Fruit fly (Drosophila melanogaster) whole organism, embryonic: ENCODE data around the gene CG34008.

ENCODE experiments used
- Atf-2 ChIP-seq: fragments of 200-800 bp; sonication (Bioruptor generic); optimal IDR thresholded peaks from 2 replicates; lab custom pipeline; 2016; ENCODE audit warnings: missing biosample characterization, missing genetic modification characterization
- Bdp1 ChIP-seq: fragments of 200-800 bp; sonication (Bioruptor generic); optimal IDR thresholded peaks from 3 replicates; lab custom pipeline; 2016; ENCODE audit warnings: missing biosample characterization, missing genetic modification characterization
- CG10147 ChIP-seq: fragments of 200-800 bp; sonication (Bioruptor generic); optimal IDR thresholded peaks from 2 replicates; lab custom pipeline; 2019; ENCODE audit warnings: missing biosample characterization, mild to moderate bottlenecking, missing genetic modification characterization, moderate library complexity
- CG10543 ChIP-seq: fragments of 200-800 bp; sonication (Bioruptor generic); optimal IDR thresholded peaks from 3 replicates; lab custom pipeline; 2017; ENCODE audit warnings: missing biosample characterization, mild to moderate bottlenecking, missing genetic modification characterization, moderate library complexity
- CG11093 ChIP-seq: fragments of 200-800 bp; sonication (Bioruptor generic); IDR thresholded peaks from 3 replicates; pipeline ENCODE4 v1.3.6; 2022; ENCODE audit warnings: missing biosample characterization, missing genetic modification characterization
- CG11247 ChIP-seq: fragments of 200-800 bp; sonication (Bioruptor generic); IDR thresholded peaks from 2 replicates; pipeline ENCODE4 v1.3.6; 2022; ENCODE audit warnings: missing biosample characterization, missing genetic modification characterization
- CG11398 ChIP-seq: fragments of 200-800 bp; sonication (Bioruptor generic); optimal IDR thresholded peaks from 2 replicates; lab custom pipeline; 2016; ENCODE audit warnings: missing biosample characterization, missing genetic modification characterization
- CG12236 ChIP-seq: fragments of 200-800 bp; sonication (Bioruptor generic); optimal IDR thresholded peaks from 2 replicates; lab custom pipeline; 2016; ENCODE audit warnings: missing biosample characterization, missing genetic modification characterization
- CG12299 ChIP-seq: fragments of 200-800 bp; sonication (Bioruptor generic); optimal IDR thresholded peaks from 2 replicates; lab custom pipeline; 2018; ENCODE audit warnings: missing biosample characterization, mild to moderate bottlenecking, missing genetic modification characterization
- CG1233 ChIP-seq: fragments of 200-800 bp; sonication (Bioruptor generic); optimal IDR thresholded peaks from 4 replicates; lab custom pipeline; 2018; ENCODE audit warnings: missing biosample characterization, mild to moderate bottlenecking, missing genetic modification characterization
- CG13296 ChIP-seq: fragments of 200-800 bp; sonication (Bioruptor generic); optimal IDR thresholded peaks from 3 replicates; lab custom pipeline; 2018; ENCODE audit warnings: missing biosample characterization, mild to moderate bottlenecking, missing genetic modification characterization
- CG14014 ChIP-seq: fragments of 200-800 bp; sonication (Bioruptor generic); IDR thresholded peaks from 2 replicates; pipeline ENCODE4 v1.3.6; 2022; ENCODE audit warnings: missing biosample characterization, missing genetic modification characterization
- CG18619 ChIP-seq: fragments of 200-800 bp; sonication (Bioruptor generic); optimal IDR thresholded peaks from 3 replicates; lab custom pipeline; 2017; ENCODE audit warnings: missing biosample characterization, mild to moderate bottlenecking, missing genetic modification characterization
- CG2120 ChIP-seq: fragments of 200-800 bp; sonication (Bioruptor generic); optimal IDR thresholded peaks from 3 replicates; lab custom pipeline; 2016; ENCODE audit warnings: missing biosample characterization, missing genetic modification characterization
- CG3163 ChIP-seq: fragments of 200-800 bp; sonication (Bioruptor generic); optimal IDR thresholded peaks from 3 replicates; lab custom pipeline; 2016; ENCODE audit warnings: missing biosample characterization, missing genetic modification characterization
- CG32767 ChIP-seq: fragments of 200-800 bp; sonication (Bioruptor generic); IDR thresholded peaks from 2 replicates; pipeline ENCODE4 v1.3.6; 2022; ENCODE audit warnings: missing biosample characterization, missing genetic modification characterization
- CG32772 ChIP-seq: fragments of 200-800 bp; sonication (Bioruptor generic); IDR thresholded peaks from 2 replicates; pipeline ENCODE4 v1.3.6; 2022; ENCODE audit warnings: missing biosample characterization, missing genetic modification characterization
- CG4328 ChIP-seq: fragments of 200-800 bp; sonication (Bioruptor generic); optimal IDR thresholded peaks from 3 replicates; lab custom pipeline; 2017; ENCODE audit warnings: missing biosample characterization, missing genetic modification reagents, missing genetic modification characterization
- CG43689 ChIP-seq: fragments of 200-800 bp; sonication (Bioruptor generic); IDR thresholded peaks from 2 replicates; pipeline ENCODE4 v1.3.6; 2022; ENCODE audit warnings: missing biosample characterization, missing genetic modification characterization
- CG4820 ChIP-seq: fragments of 200-800 bp; sonication (Bioruptor generic); optimal IDR thresholded peaks from 3 replicates; lab custom pipeline; 2016; ENCODE audit warnings: missing biosample characterization, missing genetic modification characterization
- CG7271 ChIP-seq: fragments of 200-800 bp; sonication (Bioruptor generic); optimal IDR thresholded peaks from 2 replicates; lab custom pipeline; 2018; ENCODE audit warnings: missing biosample characterization, mild to moderate bottlenecking, missing genetic modification characterization, moderate library complexity
- Camta ChIP-seq: fragments of 200-800 bp; sonication (Bioruptor generic); optimal IDR thresholded peaks from 2 replicates; lab custom pipeline; 2016; ENCODE audit warnings: missing biosample characterization, missing genetic modification characterization
- Chrac-16 ChIP-seq: fragments of 200-800 bp; sonication (Bioruptor generic); optimal IDR thresholded peaks from 3 replicates; lab custom pipeline; 2016; ENCODE audit warnings: missing biosample characterization, missing genetic modification characterization
- E2f2 ChIP-seq: fragments of 200-800 bp; sonication (Bioruptor generic); IDR thresholded peaks from 2 replicates; pipeline ENCODE4 v1.3.6; 2022; ENCODE audit warnings: missing biosample characterization, missing genetic modification characterization
- Oli ChIP-seq: fragments of 200-800 bp; sonication (Bioruptor generic); optimal IDR thresholded peaks from 2 replicates; lab custom pipeline; 2018; ENCODE audit warnings: missing biosample characterization, mild to moderate bottlenecking, missing genetic modification characterization, moderate library complexity
- Rx ChIP-seq: fragments of 200-800 bp; sonication (Bioruptor generic); IDR thresholded peaks from 2 replicates; pipeline ENCODE4 v1.3.6; 2022; ENCODE audit warnings: missing biosample characterization, missing genetic modification characterization
- Ssrp ChIP-seq: fragments of 200-800 bp; sonication (Bioruptor generic); optimal IDR thresholded peaks from 2 replicates; lab custom pipeline; 2018; ENCODE audit warnings: missing biosample characterization, mild to moderate bottlenecking, missing genetic modification characterization, moderate library complexity
- aop ChIP-seq: fragments of 200-800 bp; sonication (Bioruptor generic); IDR thresholded peaks from 2 replicates; pipeline ENCODE4 v1.3.6; 2022; ENCODE audit warnings: missing biosample characterization, missing genetic modification characterization
- bab2 ChIP-seq: fragments of 200-800 bp; sonication (Bioruptor generic); optimal IDR thresholded peaks from 2 replicates; lab custom pipeline; 2016; ENCODE audit warnings: missing biosample characterization, missing genetic modification characterization
- cad ChIP-seq: fragments of >200 bp; optimal IDR thresholded peaks from 2 replicates; lab custom pipeline; 2017; ENCODE audit warnings: missing biosample characterization, missing genetic modification characterization
- chm ChIP-seq: fragments of 200-800 bp; sonication (Bioruptor generic); IDR thresholded peaks from 2 replicates; pipeline ENCODE4 v1.3.6; 2022; ENCODE audit warnings: missing biosample characterization, missing genetic modification characterization
- crc ChIP-seq: fragments of 200-800 bp; sonication (Bioruptor generic); optimal IDR thresholded peaks from 2 replicates; lab custom pipeline; 2016; ENCODE audit warnings: missing biosample characterization, missing genetic modification characterization
- crol ChIP-seq: fragments of 200-800 bp; sonication (Bioruptor generic); IDR thresholded peaks from 2 replicates; pipeline ENCODE4 v1.3.6; 2022; ENCODE audit warnings: missing biosample characterization, missing genetic modification characterization
- cwo ChIP-seq: fragments of 200-800 bp; sonication (Bioruptor generic); optimal IDR thresholded peaks from 3 replicates; lab custom pipeline; 2017; ENCODE audit warnings: missing biosample characterization, missing genetic modification characterization, mild to moderate bottlenecking, moderate library complexity, missing genetic modification reagents
- da ChIP-seq: fragments of 200-800 bp; sonication (Bioruptor generic); optimal IDR thresholded peaks from 2 replicates; lab custom pipeline; 2016; ENCODE audit warnings: missing biosample characterization, missing genetic modification characterization
- esg ChIP-seq: fragments of 200-800 bp; sonication (Bioruptor generic); conservative IDR thresholded peaks from 2 replicates; pipeline ENCODE4 v1.3.6; 2022; ENCODE audit warnings: missing biosample characterization, missing genetic modification characterization
- eyg ChIP-seq: fragments of 200-800 bp; sonication (Bioruptor generic); optimal IDR thresholded peaks from 3 replicates; lab custom pipeline; 2016; ENCODE audit warnings: missing biosample characterization, missing genetic modification characterization
- fu2 ChIP-seq: fragments of 200-800 bp; sonication (Bioruptor generic); optimal IDR thresholded peaks from 2 replicates; lab custom pipeline; 2016; ENCODE audit warnings: missing biosample characterization, missing genetic modification characterization
- jing ChIP-seq: fragments of 200-800 bp; sonication (Bioruptor generic); optimal IDR thresholded peaks from 2 replicates; lab custom pipeline; 2018; ENCODE audit warnings: missing biosample characterization, mild to moderate bottlenecking, missing genetic modification characterization
- knrl ChIP-seq: fragments of 200-800 bp; sonication (Bioruptor generic); IDR thresholded peaks from 3 replicates; pipeline ENCODE4 v1.3.6; 2022; ENCODE audit warnings: missing biosample characterization, missing genetic modification characterization; ENCODE audit not compliant: partially characterized antibody
- lov ChIP-seq, 2 experiments: fragments of 200-800 bp in 1 of 2; fragments of >200 bp in 1 of 2; sonication (Bioruptor generic) in 1 of 2; IDR thresholded peaks in 1 of 2; optimal IDR thresholded peaks in 1 of 2; 2 replicates in 1 of 2; 3 replicates in 1 of 2; pipeline versions ENCODE4 v1.3.6 to Lab custom; 2017 to 2022; ENCODE audit warnings: missing biosample characterization in 1 of 2, missing genetic modification characterization in 1 of 2
- nmo ChIP-seq: fragments of 200-800 bp; sonication (Bioruptor generic); optimal IDR thresholded peaks from 2 replicates; lab custom pipeline; 2018; ENCODE audit warnings: missing biosample characterization, mild to moderate bottlenecking, missing genetic modification characterization, moderate library complexity
- org-1 ChIP-seq: fragments of 200-800 bp; sonication (Bioruptor generic); optimal IDR thresholded peaks from 2 replicates; lab custom pipeline; 2017; ENCODE audit warnings: missing biosample characterization, missing genetic modification characterization
- pum ChIP-seq: fragments of 200-800 bp; sonication (Bioruptor generic); optimal IDR thresholded peaks from 2 replicates; lab custom pipeline; 2016; ENCODE audit warnings: missing biosample characterization, missing genetic modification characterization
- repo ChIP-seq: fragments of 200-800 bp; sonication (Bioruptor generic); optimal IDR thresholded peaks from 2 replicates; lab custom pipeline; 2016; ENCODE audit warnings: missing biosample characterization, missing genetic modification characterization
- shn ChIP-seq: fragments of 200-800 bp; sonication (Bioruptor generic); optimal IDR thresholded peaks from 3 replicates; lab custom pipeline; 2016; ENCODE audit warnings: missing biosample characterization, missing genetic modification characterization
- slou ChIP-seq: fragments of 200-800 bp; sonication (Bioruptor generic); optimal IDR thresholded peaks from 3 replicates; lab custom pipeline; 2016; ENCODE audit warnings: missing biosample characterization, missing genetic modification characterization
- slp2 ChIP-seq: fragments of 200-800 bp; sonication (Bioruptor generic); optimal IDR thresholded peaks from 2 replicates; lab custom pipeline; 2016; ENCODE audit warnings: missing biosample characterization, missing genetic modification characterization
- trem ChIP-seq: fragments of 200-800 bp; optimal IDR thresholded peaks from 3 replicates; lab custom pipeline; 2019; ENCODE audit warnings: missing biosample characterization, mild to moderate bottlenecking, missing genetic modification characterization, moderate library complexity

CG34008 gene

dm6 chr3R:20550632-20551486 is 30.5 kb downstream of the CG34008 start (continued):
- peak; percentile 50 for TF ChIP-seq CG18619
- peak; percentile 90 for TF ChIP-seq CG4328
- TF ChIP-seq cad (GFP tag; lab: Kevin White, UChicago), result no peak
- no peak for TF ChIP-seq lov (optimal IDR thresholded peaks at IDR 0.05; lab: Kevin White, UChicago)
- no peak for TF ChIP-seq lov (GFP tag; IDR thresholded peaks at IDR 0.05; lab: Robert Waterston, UW)
- TF ChIP-seq cwo (GFP tag; lab: Kevin White, UChicago), result peak; percentile 68
- peak; percentile 89 for TF ChIP-seq CG10543 (GFP tag; lab: Kevin White, UChicago)
- peak; percentile 86 for TF ChIP-seq CG13296 (GFP tag; lab: Kevin White, UChicago)
- peak; percentile 57 for TF ChIP-seq CG11398 (GFP tag; lab: Kevin White, UChicago)
- TF ChIP-seq slp2 (GFP tag; lab: Kevin White, UChicago), result peak; percentile 50
- peak; percentile 2 for TF ChIP-seq trem (tag; lab: Kevin White, UChicago)
- TF ChIP-seq CG11247, result peak; percentile 9; the same call in 1 of the 2 replicates
- 0 out of 2 replicates have a peak, but pooled peaks have one; percentile 30 for TF ChIP-seq CG32772 (GFP tag; lab: Robert Waterston, UW)
- no peak for TF ChIP-seq Rx (GFP tag; lab: Robert Waterston, UW)
- peak; percentile 17 for TF ChIP-seq CG3163 (GFP tag; lab: Kevin White, UChicago)
- TF ChIP-seq CG2120 (GFP tag; lab: Kevin White, UChicago), result no peak
- TF ChIP-seq bab2 (GFP tag; lab: Kevin White, UChicago), result peak; percentile 58
- no peak for TF ChIP-seq Oli
- peak; percentile 65 for TF ChIP-seq E2f2 (GFP tag; lab: Robert Waterston, UW)
- no peak; the same call in 1 of the 2 replicates for TF ChIP-seq crol (GFP tag; lab: Robert Waterston, UW)
- TF ChIP-seq Ssrp, result no peak
- no peak for TF ChIP-seq CG4820
- TF ChIP-seq pum (GFP tag; lab: Kevin White, UChicago), result no peak
- TF ChIP-seq da (GFP tag; lab: Kevin White, UChicago), result peak; percentile 75
- peak; percentile 80 for TF ChIP-seq org-1 (GFP tag; lab: Kevin White, UChicago)
- peak; percentile 42 for TF ChIP-seq repo
- TF ChIP-seq CG1233 (GFP tag; lab: Kevin White, UChicago), result peak; percentile 92
- TF ChIP-seq CG12299 (tag; lab: Kevin White, UChicago), result peak; percentile 86
- peak; percentile 15 for TF ChIP-seq nmo (GFP tag; lab: Kevin White, UChicago)
- peak; percentile 76; the same call in 1 of the 2 replicates for TF ChIP-seq CG14014 (GFP tag; lab: Robert Waterston, UW)
- TF ChIP-seq CG12236 (GFP tag; lab: Kevin White, UChicago), result peak; percentile 84
- peak; percentile 42 for TF ChIP-seq crc (GFP tag; lab: Kevin White, UChicago)
- no peak for TF ChIP-seq esg (GFP tag; lab: Robert Waterston, UW)
- peak; percentile 41 for TF ChIP-seq Atf-2 (GFP tag; lab: Kevin White, UChicago)
- peak; percentile 95 for TF ChIP-seq knrl
- peak; percentile 54; the same call in 1 of the 2 replicates for TF ChIP-seq CG32767 (GFP tag; lab: Robert Waterston, UW)
- no peak for TF ChIP-seq aop (GFP tag; lab: Robert Waterston, UW)
- TF ChIP-seq CG10147, result peak; percentile 52
- TF ChIP-seq eyg (GFP tag; lab: Kevin White, UChicago), result peak; percentile 67
- TF ChIP-seq Bdp1 (GFP tag; lab: Kevin White, UChicago), result peak; percentile 19
- no peak for TF ChIP-seq slou (GFP tag; lab: Kevin White, UChicago)
- TF ChIP-seq chm (GFP tag; lab: Robert Waterston, UW), result peak; percentile 85
- no peak for TF ChIP-seq Chrac-16
- TF ChIP-seq jing (GFP tag; lab: Kevin White, UChicago), result no peak
- peak; percentile 42 for TF ChIP-seq shn (GFP tag; lab: Kevin White, UChicago)
- TF ChIP-seq CG7271 (tag; lab: Kevin White, UChicago), result peak; percentile 69
- peak; percentile 31 for TF ChIP-seq Camta (GFP tag; lab: Kevin White, UChicago)
- TF ChIP-seq CG43689 (GFP tag; lab: Robert Waterston, UW), result 0 out of 2 replicates have a peak, but pooled peaks have one; percentile 10
- peak; percentile 17 for TF ChIP-seq fu2 (GFP tag; lab: Kevin White, UChicago)
- no peak; the same call in 2 of the 3 replicates for TF ChIP-seq CG11093 (GFP tag; lab: Robert Waterston, UW)
